Fruit fly (Drosophila melanogaster) S2 (cell line): ENCODE data around the gene nkt.

Experiments used
- CG8478 ChIP-seq: fragments of >200 bp; optimal IDR thresholded peaks from 2 replicates; lab custom pipeline; 2018
- CTCF ChIP-seq, 2 experiments: fragments of >200 bp; optimal IDR thresholded peaks; 2 replicates each; lab custom pipeline; 2018

- TF ChIP-seq CG8478 (lab: Kevin White, UChicago): no peak
- TF ChIP-seq CTCF (optimal IDR thresholded peaks at IDR 0.05; lab: Kevin White, UChicago): no peak
These were observed 38.1 kb downstream of the nkt start for dm6 chr3L:11239191-11239641.
